Worm (Caenorhabditis elegans) whole organism, young adult: ENCODE measurements around the gene T25D3.4.
A peak's percentile ranks its signal among the peaks of the same experiment; 100 is the strongest.

Source experiments
- B0019.2 ChIP-seq: fragments of 200-800 bp; sonication (Bioruptor generic); conservative IDR thresholded peaks from 2 replicates; pipeline ENCODE4 v1.3.6; 2022; ENCODE audit warnings: missing genetic modification reagents, missing genetic modification characterization, missing compliant biosample characterization
- C06A6.2 ChIP-seq: fragments of 200-800 bp; sonication (Bioruptor generic); conservative IDR thresholded peaks from 2 replicates; pipeline ENCODE4 v1.3.6; 2022; ENCODE audit warnings: missing genetic modification characterization, missing compliant biosample characterization
- D2030.7 ChIP-seq: fragments of 200-800 bp; sonication (Bioruptor generic); IDR thresholded peaks from 2 replicates; pipeline ENCODE4 v1.3.6; 2022; ENCODE audit warnings: missing genetic modification reagents, missing genetic modification characterization, missing compliant biosample characterization
- F10E7.11 ChIP-seq: sonication (generic microtip); optimal IDR thresholded peaks from 2 replicates; lab custom pipeline; 2017; ENCODE audit warnings: mild to moderate bottlenecking, missing genetic modification characterization, moderate library complexity, missing compliant biosample characterization
- F57C9.4 ChIP-seq: sonication (generic microtip); optimal IDR thresholded peaks from 2 replicates; lab custom pipeline; 2017; ENCODE audit warnings: mild to moderate bottlenecking, missing genetic modification characterization, missing compliant biosample characterization
- Y53G8AR.9 ChIP-seq: fragments of 200-800 bp; sonication (Bioruptor generic); conservative IDR thresholded peaks from 2 replicates; pipeline ENCODE4 v1.3.6; 2022; ENCODE audit warnings: missing genetic modification reagents, missing genetic modification characterization, missing compliant biosample characterization
- Y67H2A.10 ChIP-seq: fragments of 200-800 bp; sonication (Bioruptor generic); conservative IDR thresholded peaks from 2 replicates; pipeline ENCODE4 v1.3.6; 2022; ENCODE audit warnings: missing genetic modification reagents, missing genetic modification characterization, missing compliant biosample characterization
- Y95B8A.8 ChIP-seq: fragments of 200-800 bp; sonication (Bioruptor generic); IDR thresholded peaks from 2 replicates; pipeline ENCODE4 v1.3.6; 2022; ENCODE audit warnings: missing genetic modification reagents, missing genetic modification characterization, missing compliant biosample characterization
- ZK185.1 ChIP-seq: sonication (generic microtip); optimal IDR thresholded peaks from 2 replicates; lab custom pipeline; 2016; ENCODE audit warnings: mild to moderate bottlenecking, missing genetic modification characterization, missing compliant biosample characterization; ENCODE audit not compliant: poor library complexity, severe bottlenecking
- athp-1 ChIP-seq: sonication (generic microtip); optimal IDR thresholded peaks from 2 replicates; lab custom pipeline; 2017; ENCODE audit warnings: mild to moderate bottlenecking, missing genetic modification characterization, missing compliant biosample characterization
- attf-5 ChIP-seq: fragments of 200-800 bp; sonication (Bioruptor generic); optimal IDR thresholded peaks from 2 replicates; lab custom pipeline; 2018; ENCODE audit warnings: mild to moderate bottlenecking, missing genetic modification characterization, missing compliant biosample characterization
- ccch-3 ChIP-seq: fragments of 200-800 bp; sonication (Bioruptor generic); optimal IDR thresholded peaks from 2 replicates; lab custom pipeline; 2018; ENCODE audit warnings: mild to moderate bottlenecking, missing genetic modification characterization, missing compliant biosample characterization
- ceh-27 ChIP-seq: fragments of 200-800 bp; sonication (Bioruptor generic); optimal IDR thresholded peaks from 2 replicates; lab custom pipeline; 2018; ENCODE audit warnings: mild to moderate bottlenecking, missing genetic modification characterization, moderate library complexity, missing compliant biosample characterization
- ceh-79 ChIP-seq: sonication (generic microtip); optimal IDR thresholded peaks from 2 replicates; lab custom pipeline; 2017; ENCODE audit warnings: mild to moderate bottlenecking, missing genetic modification characterization, missing compliant biosample characterization
- chd-7 ChIP-seq: sonication (generic microtip); optimal IDR thresholded peaks from 2 replicates; lab custom pipeline; 2016; ENCODE audit warnings: mild to moderate bottlenecking, missing genetic modification characterization, moderate library complexity, missing compliant biosample characterization
- die-1 ChIP-seq: sonication (generic microtip); optimal IDR thresholded peaks from 2 replicates; lab custom pipeline; 2016; ENCODE audit warnings: missing genotype, mild to moderate bottlenecking, missing genetic modification characterization, missing compliant biosample characterization
- dpl-1 ChIP-seq: fragments of 150-350 bp; optimal IDR thresholded peaks from 2 replicates; lab custom pipeline; 2014; ENCODE audit warnings: missing biosample characterization, missing genetic modification reagents, missing genetic modification characterization
- efl-1 ChIP-seq: fragments of 150-350 bp; optimal IDR thresholded peaks from 2 replicates; lab custom pipeline; 2014; ENCODE audit warnings: missing biosample characterization, missing genetic modification reagents, missing genetic modification characterization
- egl-18 ChIP-seq: fragments of 200-800 bp; sonication (Bioruptor generic); IDR thresholded peaks from 2 replicates; pipeline ENCODE4 v1.3.6; 2022; ENCODE audit warnings: missing genetic modification reagents, missing genetic modification characterization, missing compliant biosample characterization
- egl-44 ChIP-seq: fragments of 200-800 bp; sonication (Bioruptor generic); IDR thresholded peaks from 2 replicates; pipeline ENCODE4 v1.3.6; 2022; ENCODE audit warnings: missing genetic modification reagents, missing genetic modification characterization, missing compliant biosample characterization
- egrh-3 ChIP-seq: fragments of 200-800 bp; sonication (Bioruptor generic); IDR thresholded peaks from 2 replicates; pipeline ENCODE4 v1.3.6; 2022; ENCODE audit warnings: missing genetic modification reagents, missing genetic modification characterization, missing compliant biosample characterization
- fkh-3 ChIP-seq: sonication (generic microtip); optimal IDR thresholded peaks from 2 replicates; lab custom pipeline; 2016; ENCODE audit warnings: mild to moderate bottlenecking, missing genetic modification characterization, missing compliant biosample characterization
- hmg-1.2 ChIP-seq: fragments of 200-800 bp; sonication (Bioruptor generic); IDR thresholded peaks from 2 replicates; pipeline ENCODE4 v1.3.6; 2022; ENCODE audit warnings: missing genetic modification reagents, missing genetic modification characterization, missing compliant biosample characterization
- hrde-1 ChIP-seq: sonication (generic microtip); optimal IDR thresholded peaks from 2 replicates; lab custom pipeline; 2016; ENCODE audit warnings: missing genetic modification characterization, mild to moderate bottlenecking, missing compliant biosample characterization, moderate library complexity, missing genotype, missing genetic modification reagents, borderline replicate concordance
- let-526 ChIP-seq: fragments of 200-800 bp; sonication (Bioruptor generic); IDR thresholded peaks from 2 replicates; pipeline ENCODE4 v1.3.6; 2022; ENCODE audit warnings: missing genetic modification reagents, missing genetic modification characterization, missing compliant biosample characterization
- lin-35 ChIP-seq, 3 experiments: fragments of 150-350 bp in 2 of 3; sonication (generic microtip) in 1 of 3; optimal IDR thresholded peaks; 2 replicates each; lab custom pipeline; 2014 to 2018; ENCODE audit warnings: missing biosample characterization in 3 of 3, missing genetic modification characterization in 3 of 3, missing genetic modification reagents in 3 of 3
- lsl-1 ChIP-seq: fragments of 200-800 bp; sonication (Bioruptor generic); optimal IDR thresholded peaks from 2 replicates; lab custom pipeline; 2018; ENCODE audit warnings: mild to moderate bottlenecking, missing genetic modification characterization, moderate library complexity, missing compliant biosample characterization
- lsy-27 ChIP-seq: sonication (generic microtip); optimal IDR thresholded peaks from 2 replicates; lab custom pipeline; 2017; ENCODE audit warnings: missing genetic modification characterization, mild to moderate bottlenecking, missing compliant biosample characterization, antibody characterized with exemption, missing genotype, borderline replicate concordance; ENCODE audit not compliant: insufficient read depth
- madf-6 ChIP-seq: fragments of 200-800 bp; sonication (Bioruptor generic); IDR thresholded peaks from 2 replicates; pipeline ENCODE4 v1.3.6; 2022; ENCODE audit warnings: missing genetic modification reagents, missing genetic modification characterization, missing compliant biosample characterization
- mcd-1 ChIP-seq: fragments of 200-800 bp; sonication (Bioruptor generic); IDR thresholded peaks from 2 replicates; pipeline ENCODE4 v1.3.6; 2022; ENCODE audit warnings: missing genetic modification reagents, missing genetic modification characterization, missing compliant biosample characterization
- mel-28 ChIP-seq: sonication (generic microtip); optimal IDR thresholded peaks from 2 replicates; lab custom pipeline; 2016; ENCODE audit warnings: borderline replicate concordance, mild to moderate bottlenecking, missing genetic modification characterization, missing compliant biosample characterization
- mxl-1 ChIP-seq: sonication (generic microtip); optimal IDR thresholded peaks from 2 replicates; lab custom pipeline; 2016; ENCODE audit warnings: missing genetic modification characterization, missing compliant biosample characterization
- nfya-2 ChIP-seq: fragments of 200-800 bp; sonication (Bioruptor generic); IDR thresholded peaks from 2 replicates; pipeline ENCODE4 v1.3.6; 2022; ENCODE audit warnings: missing genetic modification reagents, missing genetic modification characterization, missing compliant biosample characterization
- nfyb-1 ChIP-seq: fragments of 200-800 bp; sonication (Bioruptor generic); IDR thresholded peaks from 2 replicates; pipeline ENCODE4 v1.3.6; 2022; ENCODE audit warnings: missing genetic modification reagents, missing genetic modification characterization, missing compliant biosample characterization
- nhr-80 ChIP-seq: sonication (generic microtip); optimal IDR thresholded peaks from 2 replicates; lab custom pipeline; 2016; ENCODE audit warnings: missing genetic modification characterization, missing compliant biosample characterization
- nhr-90 ChIP-seq: sonication (generic microtip); optimal IDR thresholded peaks from 2 replicates; lab custom pipeline; 2016; ENCODE audit warnings: missing genotype, mild to moderate bottlenecking, missing genetic modification characterization, missing compliant biosample characterization
- rcor-1 ChIP-seq: fragments of 200-800 bp; sonication (Bioruptor generic); IDR thresholded peaks from 2 replicates; pipeline ENCODE4 v1.3.6; 2022; ENCODE audit warnings: missing genetic modification reagents, missing genetic modification characterization, missing compliant biosample characterization
- rec-8 ChIP-seq, 2 experiments: sonication (generic microtip); optimal IDR thresholded peaks; 2 replicates each; lab custom pipeline; 2016; ENCODE audit warnings: mild to moderate bottlenecking in 2 of 2, missing genetic modification characterization in 2 of 2, missing genetic modification reagents in 2 of 2, missing genotype in 2 of 2, missing biosample characterization in 1 of 2, missing compliant biosample characterization in 1 of 2, moderate library complexity in 1 of 2
- repo-1 ChIP-seq: sonication (generic microtip); optimal IDR thresholded peaks from 2 replicates; lab custom pipeline; 2017; ENCODE audit warnings: mild to moderate bottlenecking, missing genetic modification characterization, missing compliant biosample characterization
- rpc-1 ChIP-seq, 2 experiments: fragments of 150-350 bp in 1 of 2; sonication (generic microtip) in 1 of 2; optimal IDR thresholded peaks; 2 replicates each; lab custom pipeline; 2014 to 2018; ENCODE audit warnings: missing biosample characterization in 1 of 2, missing genetic modification characterization in 1 of 2, missing genetic modification reagents in 1 of 2, missing genotype in 1 of 2
- sea-2 ChIP-seq: fragments of 200-800 bp; sonication (Bioruptor generic); IDR thresholded peaks from 2 replicates; pipeline ENCODE4 v1.3.6; 2022; ENCODE audit warnings: missing genetic modification characterization, missing compliant biosample characterization
- snpc-3.4 ChIP-seq: sonication (generic microtip); optimal IDR thresholded peaks from 2 replicates; lab custom pipeline; 2017; ENCODE audit warnings: missing genetic modification characterization, mild to moderate bottlenecking, missing compliant biosample characterization, antibody characterized with exemption, moderate library complexity, missing genotype, missing genetic modification reagents
- somi-1 ChIP-seq: fragments of 200-800 bp; sonication (Bioruptor generic); optimal IDR thresholded peaks from 2 replicates; lab custom pipeline; 2018; ENCODE audit warnings: mild to moderate bottlenecking, missing genetic modification characterization, missing compliant biosample characterization
- tlf-1 ChIP-seq: fragments of 200-800 bp; sonication (Bioruptor generic); optimal IDR thresholded peaks from 2 replicates; lab custom pipeline; 2018; ENCODE audit warnings: mild to moderate bottlenecking, missing genetic modification characterization, missing compliant biosample characterization
- unc-130 ChIP-seq: sonication (generic microtip); optimal IDR thresholded peaks from 2 replicates; lab custom pipeline; 2016; ENCODE audit warnings: missing genetic modification reagents, missing genetic modification characterization, missing compliant biosample characterization
- xnd-1 ChIP-seq: sonication (generic microtip); optimal IDR thresholded peaks from 2 replicates; lab custom pipeline; 2016; ENCODE audit warnings: missing genotype, missing genetic modification reagents, missing genetic modification characterization, missing compliant biosample characterization
- ztf-18 ChIP-seq: sonication (generic microtip); optimal IDR thresholded peaks from 2 replicates; lab custom pipeline; 2016; ENCODE audit warnings: missing genotype, mild to moderate bottlenecking, missing genetic modification characterization, missing compliant biosample characterization
- ztf-3 ChIP-seq: fragments of 200-800 bp; sonication (Bioruptor generic); optimal IDR thresholded peaks from 2 replicates; lab custom pipeline; 2018; ENCODE audit warnings: mild to moderate bottlenecking, missing genetic modification characterization, missing compliant biosample characterization

T25D3.4 gene

DNA sequence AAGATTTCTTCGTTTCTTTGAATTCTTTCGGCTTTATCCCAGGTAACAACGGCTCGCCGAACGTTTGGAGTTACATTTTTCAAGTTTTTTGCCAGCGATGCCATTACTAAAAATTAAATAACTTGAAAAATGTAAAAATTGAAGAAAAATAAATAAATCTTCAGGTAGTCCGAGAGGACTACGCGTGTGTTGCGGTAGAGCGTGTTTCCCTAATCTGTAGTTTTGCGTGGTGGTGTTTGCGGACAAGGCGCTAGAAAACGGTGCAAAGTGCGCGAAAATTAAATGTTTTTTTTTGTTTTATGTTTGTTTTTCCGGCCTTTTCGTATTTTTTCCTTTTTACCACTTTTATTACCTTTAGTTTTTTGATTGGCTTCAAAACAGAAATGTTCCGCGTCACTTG, 8.9 kb downstream of the T25D3.4 start, which contains the start of gene mrpl-28 (continued):
- TF ChIP-seq snpc-3.4 (tag; lab: Kevin White, UChicago) (peak; percentile 75), nfya-2 (GFP tag; lab: Robert Waterston, UW) (no peak), B0019.2 (GFP tag; lab: Robert Waterston, UW) (no peak), Y67H2A.10 (GFP tag; lab: Robert Waterston, UW) (0 out of 2 replicates have a peak, but pooled peaks have one; percentile 15), egl-18 (no peak), hrde-1 (peak; percentile 6), ccch-3 (GFP tag; lab: Kevin White, UChicago) (no peak), attf-5 (GFP tag; lab: Kevin White, UChicago) (peak; percentile 67), mxl-1 (no peak), rcor-1 (GFP tag; lab: Robert Waterston, UW) (peak; percentile 90), let-526 (GFP tag; lab: Robert Waterston, UW) (no peak), ZK185.1 (peak; percentile 41), F10E7.11 (tag; lab: Kevin White, UChicago) (no peak), xnd-1 (peak; percentile 22), Y53G8AR.9 (GFP tag; lab: Robert Waterston, UW) (peak; percentile 89), hmg-1.2 (GFP tag; lab: Robert Waterston, UW) (peak; percentile 64), athp-1 (tag; lab: Kevin White, UChicago) (peak; percentile 80), die-1 (tag; lab: Kevin White, UChicago) (no peak), fkh-3 (tag; lab: Kevin White, UChicago) (no peak), Y95B8A.8 (0 out of 2 replicates have a peak, but pooled peaks have one; percentile 61), chd-7 (tag; lab: Kevin White, UChicago) (peak; percentile 46), ztf-3 (GFP tag; lab: Kevin White, UChicago) (no peak), ztf-18 (peak; percentile 28), egrh-3 (no peak), ceh-79 (tag; lab: Kevin White, UChicago) (no peak), mcd-1 (GFP tag; lab: Robert Waterston, UW) (peak; percentile 99), nhr-80 (tag; lab: Kevin White, UChicago) (peak; percentile 6), rec-8 (tag; optimal IDR thresholded peaks at IDR 0.05; lab: Kevin White, UChicago) (no peak), sea-2 (GFP tag; lab: Robert Waterston, UW) (no peak), nhr-90 (tag; lab: Kevin White, UChicago) (no peak), repo-1 (tag; lab: Kevin White, UChicago) (peak; percentile 37), mel-28 (tag; lab: Kevin White, UChicago) (no peak), egl-44 (GFP tag; lab: Robert Waterston, UW) (no peak), madf-6 (peak; percentile 76), ceh-27 (peak; percentile 63), rpc-1 (optimal IDR thresholded peaks at IDR 0.05; lab: Kevin White, UChicago) (no peak), rpc-1 (tag; optimal IDR thresholded peaks at IDR 0.05; lab: Kevin White, UChicago) (no peak), unc-130 (GFP tag; lab: Kevin White, UChicago) (peak; percentile 20), lsy-27 (tag; lab: Kevin White, UChicago) (no peak), D2030.7 (peak; percentile 90), efl-1 (peak; percentile 76), lsl-1 (peak; percentile 58), F57C9.4 (tag; lab: Kevin White, UChicago) (no peak), lin-35 (GFP tag; optimal IDR thresholded peaks at IDR 0.05; lab: Kevin White, UChicago) (peak in 2 of 3 experiments; percentile 57 to 90), nfyb-1 (peak; percentile 81), somi-1 (GFP tag; lab: Kevin White, UChicago) (no peak), dpl-1 (GFP tag; lab: Kevin White, UChicago) (peak; percentile 74), C06A6.2 (no peak), tlf-1 (GFP tag; lab: Kevin White, UChicago) (peak; percentile 69)
